Fruit fly (Drosophila melanogaster) whole organism, wandering third instar larva: ENCODE results near the gene CG3632.

Source experiments
- Abd-B ChIP-seq: fragments of >200 bp; optimal IDR thresholded peaks from 2 replicates; lab custom pipeline; 2017; ENCODE audit warnings: missing biosample characterization, missing genetic modification characterization
- CG9705 ChIP-seq: fragments of 200-800 bp; sonication (Bioruptor generic); optimal IDR thresholded peaks from 2 replicates; lab custom pipeline; 2018; ENCODE audit warnings: missing biosample characterization, mild to moderate bottlenecking, missing genetic modification characterization
- CrebA ChIP-seq: fragments of 200-800 bp; sonication (Bioruptor generic); optimal IDR thresholded peaks from 2 replicates; lab custom pipeline; 2016; ENCODE audit warnings: missing biosample characterization, mild to moderate bottlenecking, missing genetic modification characterization, borderline replicate concordance
- Dfd ChIP-seq: fragments of >200 bp; optimal IDR thresholded peaks from 2 replicates; lab custom pipeline; 2017; ENCODE audit warnings: missing biosample characterization, missing genetic modification characterization
- Dif ChIP-seq: fragments of 200-275, 200-300 bp; sonication (Bioruptor generic); optimal IDR thresholded peaks from 2 replicates; lab custom pipeline; 2018; ENCODE audit warnings: missing biosample characterization, missing genetic modification characterization; ENCODE audit not compliant: partially characterized antibody
- GATAd ChIP-seq: sonication (Bioruptor generic); optimal IDR thresholded peaks from 2 replicates; lab custom pipeline; 2016; ENCODE audit warnings: missing biosample characterization, missing genetic modification characterization
- HLH106 ChIP-seq: fragments of 200-800 bp; optimal IDR thresholded peaks from 3 replicates; lab custom pipeline; 2019; ENCODE audit warnings: missing biosample characterization, mild to moderate bottlenecking, missing genetic modification characterization, moderate library complexity
- Hnf4 ChIP-seq: fragments of 200-800 bp; sonication (Bioruptor generic); optimal IDR thresholded peaks from 2 replicates; lab custom pipeline; 2016; ENCODE audit warnings: missing biosample characterization, mild to moderate bottlenecking, missing genetic modification characterization
- Hr78 ChIP-seq: fragments of >200 bp; optimal IDR thresholded peaks from 2 replicates; lab custom pipeline; 2017; ENCODE audit warnings: missing biosample characterization, missing genetic modification characterization
- Hr83 ChIP-seq: fragments of 200-300 bp; sonication (Bioruptor generic); optimal IDR thresholded peaks from 2 replicates; lab custom pipeline; 2016; ENCODE audit warnings: missing biosample characterization, mild to moderate bottlenecking, missing genetic modification characterization, moderate library complexity; ENCODE audit not compliant: poor library complexity, severe bottlenecking
- Jra ChIP-seq: sonication (Bioruptor generic); optimal IDR thresholded peaks from 2 replicates; lab custom pipeline; 2016; ENCODE audit warnings: missing biosample characterization, missing genetic modification characterization
- Mio ChIP-seq: sonication (Bioruptor generic); optimal IDR thresholded peaks from 2 replicates; lab custom pipeline; 2016; ENCODE audit warnings: missing biosample characterization, missing genetic modification characterization
- Myc ChIP-seq: fragments of >200 bp; optimal IDR thresholded peaks from 2 replicates; lab custom pipeline; 2017
- OdsH ChIP-seq: fragments of 200-800 bp; sonication (Bioruptor generic); optimal IDR thresholded peaks from 2 replicates; lab custom pipeline; 2016; ENCODE audit warnings: missing biosample characterization, mild to moderate bottlenecking, missing genetic modification characterization
- Rel ChIP-seq, 2 experiments: fragments of 200-800 bp; sonication (Bioruptor generic) in 1 of 2; optimal IDR thresholded peaks; 2 replicates in 1 of 2; 3 replicates in 1 of 2; lab custom pipeline; 2016 to 2019; ENCODE audit warnings: mild to moderate bottlenecking in 2 of 2, missing biosample characterization in 2 of 2, missing genetic modification characterization in 2 of 2, moderate library complexity in 1 of 2
- Sp1 ChIP-seq: fragments of 200-800 bp; sonication (Bioruptor generic); optimal IDR thresholded peaks from 3 replicates; lab custom pipeline; 2019; ENCODE audit warnings: missing biosample characterization, mild to moderate bottlenecking, missing genetic modification characterization, moderate library complexity
- Vsx2 ChIP-seq: fragments of 200-300, 225-300 bp; sonication (Bioruptor generic); optimal IDR thresholded peaks from 2 replicates; lab custom pipeline; 2018; ENCODE audit warnings: missing biosample characterization, missing genetic modification characterization; ENCODE audit not compliant: partially characterized antibody
- br ChIP-seq: fragments of 200-800 bp; sonication (Bioruptor generic); optimal IDR thresholded peaks from 2 replicates; lab custom pipeline; 2016; ENCODE audit warnings: missing biosample characterization, missing genetic modification characterization
- brk ChIP-seq: fragments of 200-800 bp; sonication (Bioruptor generic); optimal IDR thresholded peaks from 2 replicates; lab custom pipeline; 2016; ENCODE audit warnings: missing biosample characterization, mild to moderate bottlenecking, missing genetic modification characterization
- dmrt93B ChIP-seq: fragments of 200-800 bp; sonication (Bioruptor generic); optimal IDR thresholded peaks from 2 replicates; lab custom pipeline; 2018; ENCODE audit warnings: missing biosample characterization, mild to moderate bottlenecking, missing genetic modification characterization
- dsf ChIP-seq: sonication (Bioruptor generic); optimal IDR thresholded peaks from 2 replicates; lab custom pipeline; 2016; ENCODE audit warnings: missing biosample characterization, missing genetic modification characterization, borderline replicate concordance
- ey ChIP-seq: fragments of 200-800 bp; sonication (Bioruptor generic); optimal IDR thresholded peaks from 2 replicates; lab custom pipeline; 2016; ENCODE audit warnings: missing biosample characterization, missing genetic modification characterization
- foxo ChIP-seq, 2 experiments: fragments of 200-800 bp; sonication (Bioruptor generic); optimal IDR thresholded peaks; 2 replicates in 1 of 2; 3 replicates in 1 of 2; lab custom pipeline; 2016 to 2017; ENCODE audit warnings: missing biosample characterization in 2 of 2, missing genetic modification characterization in 2 of 2
- h ChIP-seq: fragments of 200-800 bp; sonication (Bioruptor generic); optimal IDR thresholded peaks from 3 replicates; lab custom pipeline; 2016; ENCODE audit warnings: missing biosample characterization, mild to moderate bottlenecking, missing genetic modification characterization
- jim ChIP-seq: fragments of 175-275, 200-325 bp; sonication (Bioruptor generic); optimal IDR thresholded peaks from 2 replicates; lab custom pipeline; 2016; ENCODE audit warnings: missing biosample characterization, mild to moderate bottlenecking, missing genetic modification characterization
- lola ChIP-seq: fragments of >200 bp; optimal IDR thresholded peaks from 2 replicates; lab custom pipeline; 2017; ENCODE audit warnings: missing biosample characterization, missing genetic modification characterization
- pan ChIP-seq: fragments of >200 bp; optimal IDR thresholded peaks from 2 replicates; lab custom pipeline; 2017
- rgr ChIP-seq: fragments of 200-800 bp; sonication (Bioruptor generic); optimal IDR thresholded peaks from 3 replicates; lab custom pipeline; 2016; ENCODE audit warnings: missing biosample characterization, mild to moderate bottlenecking, missing genetic modification characterization
- sage ChIP-seq: fragments of 200-800 bp; sonication (Bioruptor generic); optimal IDR thresholded peaks from 2 replicates; lab custom pipeline; 2016; ENCODE audit warnings: missing biosample characterization, mild to moderate bottlenecking, missing genetic modification characterization
- sv ChIP-seq: fragments of 200-800 bp; sonication (Bioruptor generic); optimal IDR thresholded peaks from 3 replicates; lab custom pipeline; 2016; ENCODE audit warnings: missing biosample characterization, missing genetic modification characterization
- tai ChIP-seq: sonication (Bioruptor generic); optimal IDR thresholded peaks from 2 replicates; lab custom pipeline; 2016; ENCODE audit warnings: missing biosample characterization, missing genetic modification characterization
- usp ChIP-seq: fragments of >200 bp; optimal IDR thresholded peaks from 2 replicates; lab custom pipeline; 2017; ENCODE audit warnings: missing biosample characterization, missing genetic modification characterization
- woc ChIP-seq: sonication (Bioruptor generic); optimal IDR thresholded peaks from 2 replicates; lab custom pipeline; 2016; ENCODE audit warnings: missing biosample characterization, mild to moderate bottlenecking, missing genetic modification characterization

Gene CG3632

dm6 chrX:16319558-16319924 lies 23.1 kb downstream of the CG3632 start:
- no peak for TF ChIP-seq CG9705 (GFP tag; lab: Kevin White, UChicago)

- peak; percentile 39 for TF ChIP-seq Sp1 (GFP tag; lab: Kevin White, UChicago)
- TF ChIP-seq dmrt93B (GFP tag; lab: Kevin White, UChicago), result no peak
- TF ChIP-seq CG9705 (GFP tag; lab: Kevin White, UChicago), result no peak
- TF ChIP-seq Abd-B, result no peak
- no peak for TF ChIP-seq HLH106
- TF ChIP-seq Hr78 (GFP tag; lab: Kevin White, UChicago), result no peak
- peak; percentile 50 for TF ChIP-seq Hnf4
- TF ChIP-seq br, result no peak
- no peak for TF ChIP-seq ey
- no peak for TF ChIP-seq sv (GFP tag; lab: Kevin White, UChicago)
- no peak for TF ChIP-seq GATAd
- TF ChIP-seq brk, result no peak
- TF ChIP-seq foxo (GFP tag; optimal IDR thresholded peaks at IDR 0.05; lab: Kevin White, UChicago), result peak in 1 of 2 experiments; percentile 31
- TF ChIP-seq Myc (lab: Kevin White, UChicago), result peak; percentile 10
- TF ChIP-seq sage (GFP tag; lab: Kevin White, UChicago), result no peak
- no peak for TF ChIP-seq OdsH (GFP tag; lab: Kevin White, UChicago)
- TF ChIP-seq lola (GFP tag; lab: Kevin White, UChicago), result no peak
- TF ChIP-seq CrebA (GFP tag; lab: Kevin White, UChicago), result no peak
- TF ChIP-seq Rel (GFP tag; optimal IDR thresholded peaks at IDR 0.05; lab: Kevin White, UChicago), result peak; percentile 5
- peak; percentile 8 for TF ChIP-seq Rel (tag; optimal IDR thresholded peaks at IDR 0.05; lab: Kevin White, UChicago)
- no peak for TF ChIP-seq Mio (GFP tag; lab: Kevin White, UChicago)
- TF ChIP-seq jim (GFP tag; lab: Kevin White, UChicago), result peak; percentile 57
- no peak for TF ChIP-seq dsf (GFP tag; lab: Kevin White, UChicago)
- no peak for TF ChIP-seq pan
- TF ChIP-seq Dif (GFP tag; lab: Kevin White, UChicago), result peak; percentile 5
- peak; percentile 59 for TF ChIP-seq woc (GFP tag; lab: Kevin White, UChicago)
- peak; percentile 43 for TF ChIP-seq rgr (GFP tag; lab: Kevin White, UChicago)
- peak; percentile 42 for TF ChIP-seq h
- peak; percentile 77 for TF ChIP-seq Hr83 (GFP tag; lab: Kevin White, UChicago)
- TF ChIP-seq tai (GFP tag; lab: Kevin White, UChicago), result no peak
These were observed 23.9 kb downstream of the CG3632 start, which contains the start of gene Cyp1 for dm6 chrX:16320197-16320921. Gene Cyp1, minus strand, starts transcription at chrX:16320370.

- no peak for TF ChIP-seq Rel (GFP tag; optimal IDR thresholded peaks at IDR 0.05; lab: Kevin White, UChicago)
- peak; percentile 38 for TF ChIP-seq Rel (tag; optimal IDR thresholded peaks at IDR 0.05; lab: Kevin White, UChicago)
- no peak for TF ChIP-seq woc (GFP tag; lab: Kevin White, UChicago)
- TF ChIP-seq, all 38 proteins: peak for 1
These were observed 24.6 kb downstream of the CG3632 start for dm6 chrX:16321037-16321436.

- no peak for TF ChIP-seq Vsx2
- no peak for TF ChIP-seq Hnf4
- TF ChIP-seq Myc (lab: Kevin White, UChicago), result no peak
- no peak for TF ChIP-seq Rel (GFP tag; optimal IDR thresholded peaks at IDR 0.05; lab: Kevin White, UChicago)
- TF ChIP-seq Rel (tag; optimal IDR thresholded peaks at IDR 0.05; lab: Kevin White, UChicago), result peak; percentile 85
- no peak for TF ChIP-seq ey
- TF ChIP-seq foxo (GFP tag; optimal IDR thresholded peaks at IDR 0.05; lab: Kevin White, UChicago), result no peak
- TF ChIP-seq GATAd, result no peak
- no peak for TF ChIP-seq pan
- no peak for TF ChIP-seq sv (GFP tag; lab: Kevin White, UChicago)
- TF ChIP-seq dmrt93B (GFP tag; lab: Kevin White, UChicago), result no peak
- TF ChIP-seq sage (GFP tag; lab: Kevin White, UChicago), result no peak
- TF ChIP-seq Dfd (GFP tag; lab: Kevin White, UChicago), result no peak
- no peak for TF ChIP-seq Jra (GFP tag; lab: Kevin White, UChicago)
- peak; percentile 15 for TF ChIP-seq Sp1 (GFP tag; lab: Kevin White, UChicago)
- TF ChIP-seq usp, result no peak
- peak; percentile 4 for TF ChIP-seq OdsH (GFP tag; lab: Kevin White, UChicago)
- no peak for TF ChIP-seq CrebA (GFP tag; lab: Kevin White, UChicago)
These were observed 26.6 kb downstream of the CG3632 start, which contains the start of the genes CG9917 and CG32579 for dm6 chrX:16323063-16323462. Gene CG9917, minus strand, starts transcription at chrX:16323231. Gene CG32579, plus strand, starts transcription at chrX:16323286.
